Fruit fly (Drosophila melanogaster) whole organism, embryonic: ENCODE results near the gene Cyp313a1.

Source experiments
- Adf1 ChIP-seq: fragments of 200-800 bp; sonication (Bioruptor generic); IDR thresholded peaks from 2 replicates; pipeline ENCODE4 v1.3.6; 2022; ENCODE audit warnings: missing biosample characterization, missing genetic modification characterization
- CG10267 ChIP-seq: fragments of 200-800 bp; sonication (Bioruptor generic); optimal IDR thresholded peaks from 2 replicates; lab custom pipeline; 2018; ENCODE audit warnings: missing biosample characterization, mild to moderate bottlenecking, missing genetic modification characterization, moderate library complexity
- CG10431 ChIP-seq: fragments of 200-800 bp; sonication (Bioruptor generic); optimal IDR thresholded peaks from 3 replicates; lab custom pipeline; 2018; ENCODE audit warnings: missing biosample characterization, mild to moderate bottlenecking, missing genetic modification characterization
- CG13296 ChIP-seq: fragments of 200-800 bp; sonication (Bioruptor generic); optimal IDR thresholded peaks from 3 replicates; lab custom pipeline; 2018; ENCODE audit warnings: missing biosample characterization, mild to moderate bottlenecking, missing genetic modification characterization
- CG1529 ChIP-seq: fragments of 200-800 bp; sonication (Bioruptor generic); optimal IDR thresholded peaks from 3 replicates; lab custom pipeline; 2018; ENCODE audit warnings: missing biosample characterization, missing genetic modification characterization
- CG1792 ChIP-seq: fragments of 200-800 bp; sonication (Bioruptor generic); optimal IDR thresholded peaks from 2 replicates; lab custom pipeline; 2016; ENCODE audit warnings: missing biosample characterization, missing genetic modification characterization
- CG30020 ChIP-seq: fragments of 200-800 bp; optimal IDR thresholded peaks from 2 replicates; lab custom pipeline; 2019; ENCODE audit warnings: missing biosample characterization, mild to moderate bottlenecking, missing genetic modification characterization, moderate library complexity
- CG34376 ChIP-seq: fragments of 200-800 bp; sonication (Bioruptor generic); optimal IDR thresholded peaks from 2 replicates; lab custom pipeline; 2018; ENCODE audit warnings: missing biosample characterization, mild to moderate bottlenecking, missing genetic modification characterization
- CG3726 ChIP-seq: fragments of 200-800 bp; sonication (Bioruptor generic); IDR thresholded peaks from 3 replicates; pipeline ENCODE4, ENCODE4 v1.3.6; 2022; ENCODE audit warnings: missing biosample characterization, missing genetic modification characterization
- CG3847 ChIP-seq: fragments of 200-800 bp; sonication (Bioruptor generic); IDR thresholded peaks from 2 replicates; pipeline ENCODE4 v1.3.6; 2022; ENCODE audit warnings: missing biosample characterization, missing genetic modification characterization
- CG6654 ChIP-seq: fragments of 200-800 bp; sonication (Bioruptor generic); optimal IDR thresholded peaks from 2 replicates; lab custom pipeline; 2017; ENCODE audit warnings: missing biosample characterization, mild to moderate bottlenecking, missing genetic modification characterization
- CG6683 ChIP-seq: fragments of 200-800 bp; sonication (Bioruptor generic); optimal IDR thresholded peaks from 2 replicates; lab custom pipeline; 2017; ENCODE audit warnings: missing biosample characterization, mild to moderate bottlenecking, missing genetic modification characterization, missing genetic modification reagents
- CG8944 ChIP-seq: fragments of 200-800 bp; sonication (Bioruptor generic); optimal IDR thresholded peaks from 3 replicates; lab custom pipeline; 2016; ENCODE audit warnings: missing biosample characterization, missing genetic modification characterization
- CG9437 ChIP-seq: fragments of 200-800 bp; sonication (Bioruptor generic); optimal IDR thresholded peaks from 2 replicates; lab custom pipeline; 2018; ENCODE audit warnings: missing biosample characterization, mild to moderate bottlenecking, missing genetic modification characterization
- CG9609 ChIP-seq: fragments of 200-800 bp; sonication (Bioruptor generic); optimal IDR thresholded peaks from 3 replicates; lab custom pipeline; 2016; ENCODE audit warnings: missing biosample characterization, missing genetic modification characterization
- CG9797 ChIP-seq: fragments of 200-800 bp; sonication (Bioruptor generic); optimal IDR thresholded peaks from 3 replicates; lab custom pipeline; 2018; ENCODE audit warnings: missing biosample characterization, mild to moderate bottlenecking, missing genetic modification characterization
- Dad ChIP-seq: fragments of 200-800 bp; sonication (Bioruptor generic); optimal IDR thresholded peaks from 3 replicates; lab custom pipeline; 2016; ENCODE audit warnings: missing biosample characterization, missing genetic modification characterization
- Elba2 ChIP-seq: fragments of 200-800 bp; sonication (Bioruptor generic); optimal IDR thresholded peaks from 3 replicates; lab custom pipeline; 2016; ENCODE audit warnings: missing biosample characterization, missing genetic modification characterization
- Fer2 ChIP-seq: fragments of 200-800 bp; sonication (Bioruptor generic); optimal IDR thresholded peaks from 2 replicates; lab custom pipeline; 2018; ENCODE audit warnings: missing biosample characterization, mild to moderate bottlenecking, missing genetic modification characterization, moderate library complexity
- HmgZ ChIP-seq: fragments of 200-800 bp; sonication (Bioruptor generic); optimal IDR thresholded peaks from 2 replicates; lab custom pipeline; 2018; ENCODE audit warnings: missing biosample characterization, mild to moderate bottlenecking, missing genetic modification characterization
- Hr51 ChIP-seq, 2 experiments: fragments of 200-800 bp; sonication (Bioruptor generic); optimal IDR thresholded peaks; 2 replicates in 1 of 2; 3 replicates in 1 of 2; lab custom pipeline; 2016 to 2018; ENCODE audit warnings: missing biosample characterization in 2 of 2, missing genetic modification characterization in 2 of 2, mild to moderate bottlenecking in 1 of 2, moderate library complexity in 1 of 2
- Lpt ChIP-seq: fragments of >200 bp; optimal IDR thresholded peaks from 2 replicates; lab custom pipeline; 2018; ENCODE audit warnings: missing biosample characterization, missing genetic modification characterization
- Mad ChIP-seq: fragments of 200-800 bp; sonication (Bioruptor generic); optimal IDR thresholded peaks from 2 replicates; lab custom pipeline; 2016; ENCODE audit warnings: missing biosample characterization, missing genetic modification characterization
- Mrtf ChIP-seq: fragments of 200-800 bp; sonication (Bioruptor generic); IDR thresholded peaks from 3 replicates; pipeline ENCODE4 v1.3.6; 2022; ENCODE audit warnings: missing biosample characterization, missing genetic modification characterization
- Nf-YB ChIP-seq: fragments of 200-800 bp; sonication (Bioruptor generic); optimal IDR thresholded peaks from 3 replicates; lab custom pipeline; 2019; ENCODE audit warnings: missing biosample characterization, mild to moderate bottlenecking, missing genetic modification characterization, moderate library complexity
- Sin3A ChIP-seq: fragments of >200 bp; optimal IDR thresholded peaks from 2 replicates; lab custom pipeline; 2018
- Stat92E ChIP-seq, 3 experiments: fragments of >200 bp in 2 of 3; fragments of 200-800 bp in 1 of 3; sonication (Bioruptor generic) in 1 of 3; optimal IDR thresholded peaks; 2 replicates each; lab custom pipeline; 2017 to 2019; ENCODE audit warnings: missing biosample characterization in 3 of 3, missing genetic modification characterization in 3 of 3, mild to moderate bottlenecking in 1 of 3, moderate library complexity in 1 of 3
- al ChIP-seq: fragments of 200-800 bp; sonication (Bioruptor generic); IDR thresholded peaks from 2 replicates; pipeline ENCODE4 v1.3.6; 2022; ENCODE audit warnings: missing biosample characterization, missing genetic modification characterization
- ase ChIP-seq: fragments of 200-800 bp; sonication (Bioruptor generic); IDR thresholded peaks from 3 replicates; pipeline ENCODE4 v1.3.6; 2022; ENCODE audit warnings: missing biosample characterization, missing genetic modification characterization
- bbx ChIP-seq: fragments of 200-800 bp; sonication (Bioruptor generic); IDR thresholded peaks from 2 replicates; pipeline ENCODE4 v1.3.6; 2022; ENCODE audit warnings: missing biosample characterization, missing genetic modification characterization; ENCODE audit not compliant: partially characterized antibody
- bowl ChIP-seq: fragments of 200-800 bp; sonication (Bioruptor generic); IDR thresholded peaks from 2 replicates; pipeline ENCODE4 v1.3.6; 2022; ENCODE audit warnings: missing biosample characterization, missing genetic modification characterization
- bsh ChIP-seq, 2 experiments: fragments of 200-800 bp; sonication (Bioruptor generic); optimal IDR thresholded peaks; 2 replicates each; lab custom pipeline; 2017 to 2018; ENCODE audit warnings: mild to moderate bottlenecking in 2 of 2, missing biosample characterization in 2 of 2, missing genetic modification characterization in 2 of 2, moderate library complexity in 1 of 2
- cg ChIP-seq: fragments of 200-800 bp; sonication (Bioruptor generic); optimal IDR thresholded peaks from 3 replicates; lab custom pipeline; 2019; ENCODE audit warnings: missing biosample characterization, mild to moderate bottlenecking, missing genetic modification characterization, moderate library complexity
- ci ChIP-seq: fragments of 200-800 bp; sonication (Bioruptor generic); IDR thresholded peaks from 3 replicates; pipeline ENCODE4 v1.3.6; 2022; ENCODE audit warnings: missing biosample characterization, missing genetic modification characterization
- corto ChIP-seq: fragments of 200-800 bp; sonication (Bioruptor generic); optimal IDR thresholded peaks from 2 replicates; lab custom pipeline; 2016; ENCODE audit warnings: missing biosample characterization, mild to moderate bottlenecking, missing genetic modification characterization, moderate library complexity
- dati ChIP-seq: fragments of 200-800 bp; sonication (Bioruptor generic); IDR thresholded peaks from 2 replicates; pipeline ENCODE4 v1.3.6; 2022; ENCODE audit warnings: missing biosample characterization, missing genetic modification characterization
- esg ChIP-seq: fragments of 200-800 bp; sonication (Bioruptor generic); conservative IDR thresholded peaks from 2 replicates; pipeline ENCODE4 v1.3.6; 2022; ENCODE audit warnings: missing biosample characterization, missing genetic modification characterization
- ewg ChIP-seq: fragments of 200-800 bp; sonication (Bioruptor generic); optimal IDR thresholded peaks from 3 replicates; lab custom pipeline; 2017; ENCODE audit warnings: mild to moderate bottlenecking, missing biosample characterization, missing genetic modification reagents, missing genetic modification characterization
- fu2 ChIP-seq: fragments of 200-800 bp; sonication (Bioruptor generic); optimal IDR thresholded peaks from 2 replicates; lab custom pipeline; 2016; ENCODE audit warnings: missing biosample characterization, missing genetic modification characterization
- gfzf ChIP-seq: fragments of 200-800 bp; sonication (Bioruptor generic); optimal IDR thresholded peaks from 2 replicates; lab custom pipeline; 2016; ENCODE audit warnings: missing biosample characterization, mild to moderate bottlenecking, missing genetic modification characterization, moderate library complexity
- gt ChIP-seq: fragments of 200-800 bp; sonication (Bioruptor generic); IDR thresholded peaks from 2 replicates; pipeline ENCODE4 v1.3.6; 2022; ENCODE audit warnings: missing biosample characterization, missing genetic modification characterization
- lmd ChIP-seq: fragments of 200-800 bp; sonication (Bioruptor generic); IDR thresholded peaks from 2 replicates; pipeline ENCODE4 v1.3.6; 2022; ENCODE audit warnings: missing biosample characterization, missing genetic modification characterization
- nerfin-1 ChIP-seq: fragments of 200-800 bp; sonication (Bioruptor generic); optimal IDR thresholded peaks from 3 replicates; lab custom pipeline; 2019; ENCODE audit warnings: missing biosample characterization, mild to moderate bottlenecking, missing genetic modification characterization, moderate library complexity
- onecut ChIP-seq: fragments of 200-800 bp; sonication (Bioruptor generic); IDR thresholded peaks from 2 replicates; pipeline ENCODE4 v1.3.6; 2022; ENCODE audit warnings: missing biosample characterization, missing genetic modification characterization
- ranshi ChIP-seq: fragments of 200-800 bp; sonication (Bioruptor generic); IDR thresholded peaks from 2 replicates; pipeline ENCODE4 v1.3.6; 2022; ENCODE audit warnings: missing biosample characterization, missing genetic modification characterization
- ro ChIP-seq: fragments of 200-800 bp; sonication (Bioruptor generic); IDR thresholded peaks from 2 replicates; pipeline ENCODE4 v1.3.6; 2022; ENCODE audit warnings: missing biosample characterization, missing genetic modification characterization
- sens ChIP-seq: fragments of 200-800 bp; sonication (Bioruptor generic); peaks from one replicate; lab custom pipeline; 2016; ENCODE audit warnings: missing biosample characterization, missing genetic modification characterization
- twi ChIP-seq: fragments of 200-800 bp; optimal IDR thresholded peaks from 2 replicates; lab custom pipeline; 2019; ENCODE audit warnings: missing biosample characterization, mild to moderate bottlenecking, missing genetic modification characterization, moderate library complexity
- unpg ChIP-seq: fragments of 200-800 bp; sonication (Bioruptor generic); optimal IDR thresholded peaks from 3 replicates; lab custom pipeline; 2018; ENCODE audit warnings: missing biosample characterization, mild to moderate bottlenecking, missing genetic modification characterization, moderate library complexity

Gene Cyp313a1

dm6 chr3R:14511123-14511908 is 9.5 kb upstream of the Cyp313a1 start, which contains the start of the genes HtrA2 and mRpL11 (continued):
- TF ChIP-seq lmd (GFP tag; lab: Robert Waterston, UW): peak; percentile 55; the same call in 1 of the 2 replicates
- TF ChIP-seq Dad: peak; percentile 47
- peak; percentile 45 for TF ChIP-seq CG13296 (GFP tag; lab: Kevin White, UChicago)
- 0 out of 2 replicates have a peak, but pooled peaks have one; percentile 49 for TF ChIP-seq bbx (GFP tag; lab: Robert Waterston, UW)
- peak; percentile 50 for TF ChIP-seq fu2 (GFP tag; lab: Kevin White, UChicago)
- TF ChIP-seq CG9437 (GFP tag; lab: Kevin White, UChicago): peak; percentile 25
- no peak for TF ChIP-seq ewg (GFP tag; lab: Kevin White, UChicago)
- TF ChIP-seq Adf1 (GFP tag; lab: Robert Waterston, UW): no peak
- TF ChIP-seq Elba2 (GFP tag; lab: Kevin White, UChicago): peak; percentile 77
- TF ChIP-seq bowl (GFP tag; lab: Robert Waterston, UW): no peak
- TF ChIP-seq Fer2 (tag; lab: Kevin White, UChicago): peak; percentile 42
- peak; percentile 46 for TF ChIP-seq CG8944 (GFP tag; lab: Kevin White, UChicago)
- no peak for TF ChIP-seq esg (GFP tag; lab: Robert Waterston, UW)
- 0 out of 3 replicates have a peak, but pooled peaks have one; percentile 10 for TF ChIP-seq CG3726 (GFP tag; lab: Robert Waterston, UW)
- no peak for TF ChIP-seq Stat92E (GFP tag; optimal IDR thresholded peaks at IDR 0.05; lab: Kevin White, UChicago)
- peak; percentile 90 for TF ChIP-seq Sin3A (lab: Kevin White, UChicago)
- TF ChIP-seq CG10431 (GFP tag; lab: Kevin White, UChicago): no peak
- peak; percentile 54 for TF ChIP-seq CG30020 (tag; lab: Kevin White, UChicago)
- TF ChIP-seq CG1529 (GFP tag; lab: Kevin White, UChicago): peak; percentile 1
- TF ChIP-seq ranshi (GFP tag; lab: Robert Waterston, UW): no peak; the same call in 1 of the 2 replicates
- TF ChIP-seq twi (tag; lab: Kevin White, UChicago): peak; percentile 73
- TF ChIP-seq CG3847 (GFP tag; lab: Robert Waterston, UW): peak; percentile 76
- no peak for TF ChIP-seq dati (GFP tag; lab: Robert Waterston, UW)
- TF ChIP-seq CG10267: peak; percentile 77
- TF ChIP-seq onecut (GFP tag; lab: Robert Waterston, UW): no peak
- TF ChIP-seq Mad: peak; percentile 69
- peak in 1 of 2 experiments; percentile 39 for TF ChIP-seq bsh (GFP tag; optimal IDR thresholded peaks at IDR 0.05; lab: Kevin White, UChicago)
- no peak for TF ChIP-seq gt (GFP tag; lab: Robert Waterston, UW)
- TF ChIP-seq Mrtf (GFP tag; lab: Robert Waterston, UW): no peak
- TF ChIP-seq unpg (GFP tag; lab: Kevin White, UChicago): peak; percentile 59
- peak; percentile 73 for TF ChIP-seq HmgZ (tag; lab: Kevin White, UChicago)
- TF ChIP-seq Hr51 (GFP tag; optimal IDR thresholded peaks at IDR 0.05; lab: Kevin White, UChicago): peak in 1 of 2 experiments; percentile 79
- no peak for TF ChIP-seq Nf-YB (GFP tag; lab: Kevin White, UChicago)
- peak; percentile 58 for TF ChIP-seq CG34376
- TF ChIP-seq CG6683 (GFP tag; lab: Kevin White, UChicago): no peak
- TF ChIP-seq gfzf (GFP tag; lab: Kevin White, UChicago): peak; percentile 6
- peak; percentile 40; the same call in 1 of the 2 replicates for TF ChIP-seq al
- peak; percentile 34 for TF ChIP-seq CG1792 (GFP tag; lab: Kevin White, UChicago)
- TF ChIP-seq Lpt: no peak
- peak; percentile 93 for TF ChIP-seq sens (GFP tag; lab: Kevin White, UChicago)
- TF ChIP-seq ci: no peak; the same call in 2 of the 3 replicates
- peak; percentile 64 for TF ChIP-seq CG9609
- no peak for TF ChIP-seq corto
- TF ChIP-seq ase (GFP tag; lab: Robert Waterston, UW): 0 out of 3 replicates have a peak, but pooled peaks have one; percentile 10
- TF ChIP-seq CG6654 (GFP tag; lab: Kevin White, UChicago): no peak
- TF ChIP-seq cg (GFP tag; lab: Kevin White, UChicago): no peak
- no peak for TF ChIP-seq nerfin-1
- TF ChIP-seq CG9797: peak; percentile 31
- TF ChIP-seq ro: no peak
